Fruit fly (Drosophila melanogaster): ENCODE data around the gene fzy.

The fzy gene

dm6 chr2L:16315027-16315426 lies 4.3 kb downstream of the fzy start (continued):
- TF ChIP-seq Eip93F (GFP tag; optimal IDR thresholded peaks at IDR 0.05) (peak; percentile 38), CG3919 (GFP tag; optimal IDR thresholded peaks at IDR 0.05) (no peak), dsx (GFP tag; optimal IDR thresholded peaks at IDR 0.05; ENCODE audit: poor library complexity, severe bottlenecking) (peak; percentile 53), achi (GFP tag; optimal IDR thresholded peaks at IDR 0.05) (no peak), Ets96B (tag; optimal IDR thresholded peaks at IDR 0.05) (peak; percentile 31), CG6854 (GFP tag; optimal IDR thresholded peaks at IDR 0.05) (no peak), Gug (GFP tag; IDR thresholded peaks at IDR 0.05) (no peak), CG6163 (GFP tag; IDR thresholded peaks at IDR 0.05) (peak; percentile 62), Blimp-1 (GFP tag; optimal IDR thresholded peaks at IDR 0.05) (no peak), CG34406 (GFP tag; optimal IDR thresholded peaks at IDR 0.05) (no peak), CG6808 (GFP tag; optimal IDR thresholded peaks at IDR 0.05) (peak; percentile 65), pdm3 (GFP tag; optimal IDR thresholded peaks at IDR 0.05) (no peak), CG7368 (GFP tag; optimal IDR thresholded peaks at IDR 0.05) (no peak), lz (GFP tag; optimal IDR thresholded peaks at IDR 0.05) (no peak), Lpt (GFP tag; optimal IDR thresholded peaks at IDR 0.05) (no peak), dac (GFP tag; optimal IDR thresholded peaks at IDR 0.05) (no peak), salr (GFP tag; optimal IDR thresholded peaks at IDR 0.05) (no peak)

DNA sequence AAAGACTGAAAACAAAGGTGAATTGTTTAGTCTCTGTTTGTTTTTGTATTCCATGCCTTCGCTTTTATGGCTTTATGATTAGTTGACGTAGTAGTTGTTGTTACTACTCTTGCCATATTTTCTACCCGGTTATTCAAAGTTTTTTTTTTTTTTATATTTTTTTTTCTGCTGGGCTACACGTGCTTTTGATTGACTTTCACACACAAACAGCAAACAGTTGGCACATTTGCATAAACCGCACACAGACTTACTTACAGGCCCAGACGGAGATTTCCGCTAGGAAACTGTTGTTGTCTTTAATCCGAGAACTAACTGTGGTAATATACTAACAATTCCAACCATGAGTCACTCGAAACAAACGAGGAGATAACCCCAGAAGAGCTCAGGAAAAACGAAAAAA lies 5.1 kb downstream of the fzy start:
- TF ChIP-seq fkh (GFP tag; optimal IDR thresholded peaks at IDR 0.05): peak; percentile 14
- TF ChIP-seq Sox102F (GFP tag; optimal IDR thresholded peaks at IDR 0.05): no peak

DNA sequence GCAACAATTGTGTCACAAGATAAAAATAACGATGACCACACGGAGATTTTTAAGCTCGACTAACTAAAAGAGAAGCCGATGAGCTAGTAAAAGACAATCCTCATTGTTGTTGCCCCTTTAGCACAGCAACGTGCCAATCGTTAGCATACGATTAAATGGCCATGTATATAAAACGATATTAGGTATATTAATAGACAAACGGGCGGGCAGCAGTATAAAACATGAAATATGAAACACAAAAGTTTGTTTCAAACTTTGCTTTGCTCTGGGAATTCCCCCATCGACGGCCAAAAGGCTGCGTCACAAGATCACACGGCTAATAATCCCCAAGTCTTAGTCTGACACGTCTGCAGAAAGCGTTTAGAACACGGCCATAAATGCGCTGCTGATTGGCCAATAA lies 5.7 kb downstream of the fzy start:
- TF ChIP-seq Eip75B (GFP tag; optimal IDR thresholded peaks at IDR 0.05) (no peak), Sox14 (GFP tag; optimal IDR thresholded peaks at IDR 0.05) (no peak), salr (GFP tag; optimal IDR thresholded peaks at IDR 0.05) (no peak), Hr39 (GFP tag; optimal IDR thresholded peaks at IDR 0.05) (no peak), Sox102F (GFP tag; optimal IDR thresholded peaks at IDR 0.05) (no peak), CG4318 (GFP tag; optimal IDR thresholded peaks at IDR 0.05) (no peak), CG8632 (GFP tag; optimal IDR thresholded peaks at IDR 0.05) (no peak), CG11902 (GFP tag; optimal IDR thresholded peaks at IDR 0.05) (no peak), CG16779 (tag; optimal IDR thresholded peaks at IDR 0.05) (no peak), CG34406 (GFP tag; optimal IDR thresholded peaks at IDR 0.05) (no peak), lz (GFP tag; optimal IDR thresholded peaks at IDR 0.05) (no peak), achi (GFP tag; optimal IDR thresholded peaks at IDR 0.05) (no peak), CG3032 (tag; optimal IDR thresholded peaks at IDR 0.05) (no peak), Eip93F (GFP tag; optimal IDR thresholded peaks at IDR 0.05) (no peak), Ets96B (tag; optimal IDR thresholded peaks at IDR 0.05) (no peak), vri (GFP tag; optimal IDR thresholded peaks at IDR 0.05) (no peak)

- TF ChIP-seq CG8119 (GFP tag; IDR thresholded peaks at IDR 0.05) (no peak), spab (GFP tag; optimal IDR thresholded peaks at IDR 0.05) (no peak), CG34406 (GFP tag; optimal IDR thresholded peaks at IDR 0.05) (no peak), fkh (GFP tag; optimal IDR thresholded peaks at IDR 0.05) (peak; percentile 50), svp (GFP tag) (no peak), Met (GFP tag; optimal IDR thresholded peaks at IDR 0.05) (no peak), Lpt (GFP tag; optimal IDR thresholded peaks at IDR 0.05) (no peak)
These were observed 6.4 kb downstream of the fzy start for dm6 chr2L:16317131-16317530.

DNA sequence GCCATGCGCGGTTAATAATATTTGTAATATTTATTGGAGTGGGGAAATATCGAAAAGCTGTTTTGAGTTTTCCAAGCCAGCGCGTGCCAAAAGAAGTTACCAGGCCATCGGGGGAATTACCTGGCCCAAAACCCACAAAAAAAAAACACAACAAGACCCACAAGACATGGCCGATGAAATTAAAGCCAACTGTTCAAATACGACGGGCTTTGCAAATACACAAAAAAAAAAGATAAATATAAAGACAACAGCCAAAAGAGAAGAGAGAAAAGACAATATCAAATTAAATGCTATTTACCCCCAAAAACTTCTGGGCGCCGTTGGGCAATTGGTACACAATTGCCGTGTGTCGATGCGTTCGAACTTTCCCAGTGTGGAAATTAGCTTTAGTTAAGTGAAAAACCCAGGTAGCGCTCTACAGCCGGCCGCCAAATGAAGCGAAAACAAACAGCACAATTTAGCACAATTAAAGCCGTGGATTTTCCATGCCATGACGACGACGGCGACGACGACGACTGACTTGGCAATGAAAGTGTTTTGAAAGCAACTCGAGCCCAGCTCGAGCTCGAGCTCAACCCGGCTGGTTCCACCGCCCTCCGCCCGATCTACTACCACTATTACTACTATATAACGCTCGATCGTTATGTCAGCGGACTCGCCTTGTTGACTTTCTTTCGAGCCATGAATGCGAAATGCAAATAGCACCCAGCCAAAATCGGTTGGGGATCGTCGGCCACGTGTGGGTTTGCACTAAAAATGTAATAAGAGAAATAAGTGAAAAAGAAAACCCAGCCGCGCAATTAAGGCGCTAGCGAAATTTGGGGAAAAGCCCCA lies 7.2 kb downstream of the fzy start:
- TF ChIP-seq esn (GFP tag; optimal IDR thresholded peaks at IDR 0.05) (no peak), spab (GFP tag; optimal IDR thresholded peaks at IDR 0.05) (no peak), CG3032 (tag; optimal IDR thresholded peaks at IDR 0.05) (no peak), acj6 (GFP tag; optimal IDR thresholded peaks at IDR 0.05) (no peak), CG11762 (GFP tag; optimal IDR thresholded peaks at IDR 0.05; ENCODE audit: insufficient read depth) (no peak), fd85E (GFP tag; optimal IDR thresholded peaks at IDR 0.05) (no peak), CG15336 (GFP tag; IDR thresholded peaks at IDR 0.05) (no peak), CG6163 (GFP tag; IDR thresholded peaks at IDR 0.05) (no peak), Eip78C (GFP tag) (peak; percentile 54), fkh (GFP tag; optimal IDR thresholded peaks at IDR 0.05) (peak; percentile 48), Sox14 (GFP tag; optimal IDR thresholded peaks at IDR 0.05) (no peak), svp (GFP tag) (no peak), eg (GFP tag; IDR thresholded peaks at IDR 0.05) (0 out of 3 replicates have a peak, but pooled peaks have one; percentile 15)

Data from whole organism, prepupa.